Fruit fly (Drosophila melanogaster): ENCODE measurements around the gene CG31960.

dm6 chr2L:3822462-3823065 lies 37.8 kb downstream of the CG31960 start:
- TF ChIP-seq usp (GFP tag; optimal IDR thresholded peaks at IDR 0.05) (no peak), pan (optimal IDR thresholded peaks at IDR 0.05) (no peak), Dll (optimal IDR thresholded peaks at IDR 0.05) (no peak), psq (optimal IDR thresholded peaks at IDR 0.05) (no peak)
